Worm (Caenorhabditis elegans) whole organism, L2 larva: ENCODE data around the gene Y32G9A.12.

Source experiments
- C34F6.9 ChIP-seq: fragments of 150-350 bp; optimal IDR thresholded peaks from 2 replicates; lab custom pipeline; 2014; ENCODE audit warnings: missing biosample characterization, missing genetic modification characterization
- F13H6.1 ChIP-seq: sonication (generic microtip); optimal IDR thresholded peaks from 2 replicates; lab custom pipeline; 2016; ENCODE audit warnings: missing genetic modification characterization, missing compliant biosample characterization
- R02D3.7 ChIP-seq: fragments of 150-350 bp; optimal IDR thresholded peaks from 2 replicates; lab custom pipeline; 2014; ENCODE audit warnings: missing biosample characterization, missing genetic modification characterization
- Y55F3AM.14 ChIP-seq: fragments of 200-800 bp; sonication (Bioruptor generic); optimal IDR thresholded peaks from 2 replicates; lab custom pipeline; 2018; ENCODE audit warnings: mild to moderate bottlenecking, missing genetic modification characterization, missing compliant biosample characterization
- alr-1 ChIP-seq: fragments of 150-350 bp; optimal IDR thresholded peaks from 2 replicates; lab custom pipeline; 2014; ENCODE audit warnings: missing biosample characterization, missing genetic modification characterization
- aly-2 ChIP-seq: fragments of 150-350 bp; optimal IDR thresholded peaks from 2 replicates; lab custom pipeline; 2014; ENCODE audit warnings: missing biosample characterization, missing genetic modification characterization
- ama-1 ChIP-seq: fragments of 150-350 bp; optimal IDR thresholded peaks from 2 replicates; lab custom pipeline; 2018; ENCODE audit warnings: inconsistent platforms
- blmp-1 ChIP-seq: sonication (generic microtip); optimal IDR thresholded peaks from 2 replicates; lab custom pipeline; 2017; ENCODE audit warnings: missing genetic modification characterization, mild to moderate bottlenecking, missing compliant biosample characterization, antibody characterized with exemption, moderate library complexity; ENCODE audit not compliant: insufficient read depth
- ceh-16 ChIP-seq: fragments of 150-350 bp; optimal IDR thresholded peaks from 2 replicates; lab custom pipeline; 2014; ENCODE audit warnings: missing biosample characterization, missing genetic modification characterization
- ceh-82 ChIP-seq: fragments of 150-350 bp; optimal IDR thresholded peaks from 2 replicates; lab custom pipeline; 2014; ENCODE audit warnings: missing biosample characterization, missing genetic modification characterization
- crh-2 ChIP-seq: sonication (generic microtip); optimal IDR thresholded peaks from 2 replicates; lab custom pipeline; 2017; ENCODE audit warnings: missing biosample characterization, missing genetic modification characterization
- egl-27 ChIP-seq: sonication (generic microtip); optimal IDR thresholded peaks from 3 replicates; lab custom pipeline; 2017; ENCODE audit warnings: missing biosample characterization, missing genetic modification reagents, missing genetic modification characterization
- elt-1 ChIP-seq: fragments of 150-350 bp; optimal IDR thresholded peaks from 2 replicates; lab custom pipeline; 2014; ENCODE audit warnings: missing biosample characterization, missing genetic modification characterization
- elt-3 ChIP-seq: sonication (generic microtip); optimal IDR thresholded peaks from 2 replicates; lab custom pipeline; 2017; ENCODE audit warnings: missing biosample characterization, missing genetic modification characterization
- lin-39 ChIP-seq: fragments of 150-350 bp; optimal IDR thresholded peaks from 2 replicates; lab custom pipeline; 2014; ENCODE audit warnings: missing biosample characterization, missing genetic modification reagents, missing genetic modification characterization
- lsy-2 ChIP-seq, 2 experiments: fragments of 150-350 bp in 1 of 2; sonication (generic microtip) in 1 of 2; optimal IDR thresholded peaks; 2 replicates each; lab custom pipeline; 2014 to 2017; ENCODE audit warnings: missing biosample characterization in 2 of 2, missing genetic modification characterization in 2 of 2
- mab-5 ChIP-seq: fragments of 150-350 bp; optimal IDR thresholded peaks from 2 replicates; lab custom pipeline; 2014; ENCODE audit warnings: missing biosample characterization, missing genetic modification characterization
- mdl-1 ChIP-seq, 2 experiments: fragments of 150-350 bp in 1 of 2; sonication (generic microtip) in 1 of 2; optimal IDR thresholded peaks; 2 replicates each; lab custom pipeline; 2017; ENCODE audit warnings: missing biosample characterization in 2 of 2, missing genetic modification characterization in 2 of 2
- nhr-11 ChIP-seq: fragments of 150-350 bp; optimal IDR thresholded peaks from 2 replicates; lab custom pipeline; 2014; ENCODE audit warnings: missing biosample characterization, missing genetic modification characterization
- nhr-12 ChIP-seq: fragments of 150-350 bp; optimal IDR thresholded peaks from 2 replicates; lab custom pipeline; 2014; ENCODE audit warnings: missing biosample characterization, missing genetic modification characterization
- nhr-129 ChIP-seq: fragments of 150-350 bp; optimal IDR thresholded peaks from 2 replicates; lab custom pipeline; 2014; ENCODE audit warnings: missing biosample characterization, missing genetic modification characterization
- nhr-23 ChIP-seq: fragments of 150-350 bp; optimal IDR thresholded peaks from 2 replicates; lab custom pipeline; 2014; ENCODE audit warnings: missing biosample characterization, missing genetic modification reagents, missing genetic modification characterization
- nhr-237 ChIP-seq: fragments of 150-350 bp; optimal IDR thresholded peaks from 2 replicates; lab custom pipeline; 2014; ENCODE audit warnings: missing biosample characterization, missing genetic modification characterization
- nhr-25 ChIP-seq: fragments of 150-350 bp; sonication (generic microtip); optimal IDR thresholded peaks from 3 replicates; lab custom pipeline; 2014; ENCODE audit warnings: missing biosample characterization, missing genetic modification characterization
- nhr-77 ChIP-seq: fragments of 150-350 bp; optimal IDR thresholded peaks from 2 replicates; lab custom pipeline; 2014; ENCODE audit warnings: missing biosample characterization, missing genetic modification characterization
- peb-1 ChIP-seq: fragments of 150-350 bp; optimal IDR thresholded peaks from 2 replicates; lab custom pipeline; 2014; ENCODE audit warnings: missing biosample characterization, missing genetic modification characterization
- sem-4 ChIP-seq: fragments of 150-350 bp; optimal IDR thresholded peaks from 2 replicates; lab custom pipeline; 2014; ENCODE audit warnings: missing biosample characterization, missing genetic modification reagents, missing genetic modification characterization
- skn-1 ChIP-seq: sonication (generic microtip); optimal IDR thresholded peaks from 2 replicates; lab custom pipeline; 2017; ENCODE audit warnings: missing biosample characterization, missing genetic modification characterization
- sma-3 ChIP-seq: sonication (generic microtip); optimal IDR thresholded peaks from 2 replicates; lab custom pipeline; 2016; ENCODE audit warnings: missing genetic modification reagents, missing genetic modification characterization, missing compliant biosample characterization
- snpc-4 ChIP-seq: fragments of 150-350 bp; optimal IDR thresholded peaks from 2 replicates; lab custom pipeline; 2014; ENCODE audit warnings: missing biosample characterization, missing genetic modification characterization
- unc-55 ChIP-seq: fragments of 150-350 bp; sonication (generic microtip); optimal IDR thresholded peaks from 3 replicates; lab custom pipeline; 2014; ENCODE audit warnings: missing biosample characterization, missing genetic modification reagents, missing genetic modification characterization
- unc-62 ChIP-seq: fragments of 150-350 bp; optimal IDR thresholded peaks from 2 replicates; lab custom pipeline; 2014; ENCODE audit warnings: missing biosample characterization, missing genetic modification reagents, missing genetic modification characterization
- zag-1 ChIP-seq: fragments of 150-350 bp; optimal IDR thresholded peaks from 2 replicates; lab custom pipeline; 2014; ENCODE audit warnings: missing biosample characterization, missing genetic modification characterization
- ztf-1 ChIP-seq: fragments of 200-800 bp; sonication (Bioruptor generic); conservative IDR thresholded peaks from 2 replicates; pipeline ENCODE4 v1.3.6; 2022; ENCODE audit warnings: missing genetic modification characterization, missing compliant biosample characterization
- ztf-4 ChIP-seq: fragments of 150-350 bp; optimal IDR thresholded peaks from 2 replicates; lab custom pipeline; 2014; ENCODE audit warnings: missing biosample characterization, missing genetic modification characterization

Y32G9A.12 gene

ce11 chrV:1920105-1920504, at the start of gene Y32G9A.12:
Gene Y32G9A.12 (minus strand): TSS chrV:1920205.
- no peak for TF ChIP-seq F13H6.1 (tag; lab: Kevin White, UChicago)
- no peak for TF ChIP-seq nhr-12 (tag; lab: Kevin White, UChicago)
- TF ChIP-seq unc-62 (GFP tag; lab: Kevin White, UChicago): no peak
- TF ChIP-seq Y55F3AM.14 (GFP tag; lab: Kevin White, UChicago): no peak
- TF ChIP-seq C34F6.9 (tag; lab: Kevin White, UChicago): no peak
- no peak for TF ChIP-seq zag-1 (tag; lab: Kevin White, UChicago)
- no peak for TF ChIP-seq skn-1 (tag; lab: Kevin White, UChicago)

- TF ChIP-seq egl-27 (tag; lab: Kevin White, UChicago) (no peak), alr-1 (tag; lab: Kevin White, UChicago) (no peak), blmp-1 (tag; lab: Kevin White, UChicago) (no peak), unc-62 (GFP tag; lab: Kevin White, UChicago) (no peak), snpc-4 (tag; lab: Kevin White, UChicago) (no peak), aly-2 (tag; lab: Kevin White, UChicago) (no peak), ceh-82 (no peak), nhr-77 (no peak), crh-2 (no peak)
These were observed 49.7 kb upstream of the Y32G9A.12 start for ce11 chrV:1969690-1970089.

ce11 chrV:1969228-1969627, 49.2 kb upstream of the Y32G9A.12 start, which contains the start of gene acs-3:
Gene acs-3 (plus strand): TSS chrV:1969528.
- TF ChIP-seq lin-39 (tag; lab: Kevin White, UChicago): no peak
- no peak for TF ChIP-seq sma-3
- TF ChIP-seq ceh-82: no peak
- no peak for TF ChIP-seq ceh-16 (tag; lab: Kevin White, UChicago)
- TF ChIP-seq ztf-4 (tag; lab: Kevin White, UChicago): no peak
- TF ChIP-seq ama-1 (lab: Kevin White, UChicago): no peak
- no peak for TF ChIP-seq mdl-1 (tag; optimal IDR thresholded peaks at IDR 0.05; lab: Kevin White, UChicago)
- no peak for TF ChIP-seq elt-1 (tag; lab: Kevin White, UChicago)
- TF ChIP-seq lsy-2 (tag; optimal IDR thresholded peaks at IDR 0.05; lab: Kevin White, UChicago): no peak
- no peak for TF ChIP-seq nhr-23 (tag; lab: Kevin White, UChicago)
- no peak for TF ChIP-seq mab-5 (tag; lab: Kevin White, UChicago)
- no peak for TF ChIP-seq nhr-25

- no peak for TF ChIP-seq unc-62 (GFP tag; lab: Kevin White, UChicago)
- TF ChIP-seq sma-3: no peak
- TF ChIP-seq ztf-1 (GFP tag; lab: Robert Waterston, UW): no peak
- no peak for TF ChIP-seq nhr-12 (tag; lab: Kevin White, UChicago)
These were observed 48.8 kb upstream of the Y32G9A.12 start for ce11 chrV:1968809-1969208.

- TF ChIP-seq sem-4 (tag; lab: Kevin White, UChicago): no peak
- TF ChIP-seq skn-1 (tag; lab: Kevin White, UChicago): no peak
- no peak for TF ChIP-seq snpc-4 (tag; lab: Kevin White, UChicago)
- no peak for TF ChIP-seq F13H6.1 (tag; lab: Kevin White, UChicago)
- TF ChIP-seq egl-27 (tag; lab: Kevin White, UChicago): no peak
- TF ChIP-seq mdl-1 (tag; optimal IDR thresholded peaks at IDR 0.05; lab: Kevin White, UChicago): no peak
- no peak for TF ChIP-seq ama-1 (lab: Kevin White, UChicago)
- no peak for TF ChIP-seq nhr-11 (tag; lab: Kevin White, UChicago)
- no peak for TF ChIP-seq nhr-12 (tag; lab: Kevin White, UChicago)
- TF ChIP-seq peb-1 (tag; lab: Kevin White, UChicago): no peak
- no peak for TF ChIP-seq sma-3
- TF ChIP-seq unc-55: no peak
- no peak for TF ChIP-seq elt-3 (tag; lab: Kevin White, UChicago)
- no peak for TF ChIP-seq nhr-237 (tag; lab: Kevin White, UChicago)
- TF ChIP-seq ceh-16 (tag; lab: Kevin White, UChicago): no peak
- no peak for TF ChIP-seq R02D3.7 (tag; lab: Kevin White, UChicago)
- no peak for TF ChIP-seq nhr-129 (tag; lab: Kevin White, UChicago)
- TF ChIP-seq, all 48 proteins: peak for 0
These were observed 47.0 kb upstream of the Y32G9A.12 start for ce11 chrV:1966962-1967361.
